Fruit fly (Drosophila melanogaster) whole organism, pupa: ENCODE measurements around the gene CG14518.

ENCODE experiments used
- CG13204 ChIP-seq: fragments of 200-800 bp; sonication (Bioruptor generic); optimal IDR thresholded peaks from 2 replicates; lab custom pipeline; 2018; ENCODE audit warnings: missing biosample characterization, mild to moderate bottlenecking, missing genetic modification characterization, moderate library complexity
- CG14655 ChIP-seq: fragments of 200-800 bp; sonication (Bioruptor generic); optimal IDR thresholded peaks from 3 replicates; lab custom pipeline; 2017; ENCODE audit warnings: mild to moderate bottlenecking, missing biosample characterization, missing genetic modification reagents, missing genetic modification characterization
- CG15710 ChIP-seq: fragments of 200-800 bp; sonication (Bioruptor generic); optimal IDR thresholded peaks from 2 replicates; lab custom pipeline; 2018; ENCODE audit warnings: missing biosample characterization, mild to moderate bottlenecking, missing genetic modification characterization, moderate library complexity
- CG17806 ChIP-seq: fragments of 200-800 bp; sonication (Bioruptor generic); optimal IDR thresholded peaks from 2 replicates; lab custom pipeline; 2018; ENCODE audit warnings: missing biosample characterization, mild to moderate bottlenecking, missing genetic modification characterization, moderate library complexity
- CG32121 ChIP-seq: fragments of 200-800 bp; sonication (Bioruptor generic); IDR thresholded peaks from 2 replicates; pipeline ENCODE4 v1.3.6; 2022; ENCODE audit warnings: missing biosample characterization, missing genetic modification characterization
- CG34367 ChIP-seq: fragments of 200-800 bp; sonication (Bioruptor generic); optimal IDR thresholded peaks from 2 replicates; lab custom pipeline; 2018; ENCODE audit warnings: missing biosample characterization, mild to moderate bottlenecking, missing genetic modification characterization
- CG9948 ChIP-seq: fragments of 200-800 bp; sonication (Bioruptor generic); optimal IDR thresholded peaks from 2 replicates; lab custom pipeline; 2018; ENCODE audit warnings: missing biosample characterization, mild to moderate bottlenecking, missing genetic modification characterization, moderate library complexity
- EcR ChIP-seq: fragments of 200-800 bp; sonication (Bioruptor generic); optimal IDR thresholded peaks from 3 replicates; lab custom pipeline; 2019; ENCODE audit warnings: missing biosample characterization, missing genetic modification characterization, mild to moderate bottlenecking, moderate library complexity, missing genetic modification reagents
- Ets98B ChIP-seq: fragments of 200-800 bp; sonication (Bioruptor generic); IDR thresholded peaks from 2 replicates; pipeline ENCODE4 v1.3.6; 2022; ENCODE audit warnings: missing biosample characterization, missing genetic modification characterization
- Pif1A ChIP-seq: fragments of 200-800 bp; sonication (Bioruptor generic); optimal IDR thresholded peaks from 3 replicates; lab custom pipeline; 2016; ENCODE audit warnings: missing biosample characterization, missing genetic modification characterization
- Snoo ChIP-seq: fragments of 200-800 bp; sonication (Bioruptor generic); optimal IDR thresholded peaks from 3 replicates; lab custom pipeline; 2017; ENCODE audit warnings: missing biosample characterization, mild to moderate bottlenecking, missing genetic modification characterization, inconsistent platforms
- fd96Ca ChIP-seq: fragments of 200-800 bp; sonication (Bioruptor generic); IDR thresholded peaks from 3 replicates; pipeline ENCODE4 v1.3.6; 2022; ENCODE audit warnings: missing biosample characterization, missing genetic modification characterization
- gl ChIP-seq: fragments of 200-800 bp; sonication (Bioruptor generic); optimal IDR thresholded peaks from 2 replicates; lab custom pipeline; 2018; ENCODE audit warnings: missing biosample characterization, mild to moderate bottlenecking, missing genetic modification characterization
- rn ChIP-seq: fragments of 200-800 bp; sonication (Bioruptor generic); IDR thresholded peaks from 2 replicates; pipeline ENCODE4 v1.3.6; 2022; ENCODE audit warnings: missing biosample characterization, missing genetic modification characterization

DNA sequence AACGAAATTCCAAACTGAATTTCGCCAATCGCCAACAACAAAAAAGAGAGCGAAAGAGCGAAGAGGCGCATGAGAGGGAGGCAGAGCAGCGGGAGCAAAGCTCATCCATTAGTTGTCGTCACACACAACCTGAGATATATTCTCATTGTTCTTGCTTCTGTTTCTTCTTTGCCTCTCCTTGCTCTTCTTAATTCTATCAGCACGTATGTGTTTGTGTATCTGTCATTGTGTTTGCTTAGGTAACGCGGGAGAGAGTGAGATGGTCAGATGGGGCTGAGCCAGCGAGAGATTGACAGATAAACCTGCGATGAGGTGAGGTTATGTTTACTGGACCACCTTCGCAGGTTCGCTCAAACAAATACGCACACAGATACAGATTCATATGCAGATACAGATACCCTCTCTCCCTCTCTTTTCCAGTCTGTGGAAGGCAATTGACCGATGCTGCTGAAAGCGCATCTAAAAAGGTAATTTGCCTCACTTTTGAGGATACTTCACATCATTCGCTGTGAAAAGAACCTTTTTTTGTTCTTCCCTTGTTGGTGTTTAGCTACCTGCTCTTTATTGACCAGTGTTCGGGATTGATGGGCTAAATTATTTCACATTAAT, 49.3 kb downstream of the CG14518 start:
- TF ChIP-seq EcR (GFP tag; lab: Kevin White, UChicago) (peak; percentile 90), CG34367 (tag; lab: Kevin White, UChicago) (peak; percentile 5), Pif1A (GFP tag; lab: Kevin White, UChicago) (no peak), CG14655 (peak; percentile 19), gl (tag; lab: Kevin White, UChicago) (peak; percentile 48), Snoo (tag; lab: Kevin White, UChicago) (peak; percentile 41), CG32121 (GFP tag; lab: Robert Waterston, UW) (peak; percentile 45; the same call in 1 of the 2 replicates), CG13204 (GFP tag; lab: Kevin White, UChicago) (peak; percentile 46), CG9948 (tag; lab: Kevin White, UChicago) (no peak), Ets98B (GFP tag; lab: Robert Waterston, UW) (peak; percentile 48; the same call in 1 of the 2 replicates), fd96Ca (GFP tag; lab: Robert Waterston, UW) (no peak), rn (GFP tag; lab: Robert Waterston, UW) (no peak), CG17806 (tag; lab: Kevin White, UChicago) (no peak), CG15710 (peak; percentile 22)
